Worm (Caenorhabditis elegans) whole organism, L4 larva: ENCODE measurements around the gene haao-1.

Source experiments
- ceh-62 ChIP-seq: sonication (generic microtip); optimal IDR thresholded peaks from 2 replicates; lab custom pipeline; 2017; ENCODE audit warnings: missing biosample characterization, missing genetic modification characterization
- egl-27 ChIP-seq: sonication (generic microtip); optimal IDR thresholded peaks from 3 replicates; lab custom pipeline; 2017; ENCODE audit warnings: missing biosample characterization, missing genetic modification reagents, missing genetic modification characterization
- lir-3 ChIP-seq: sonication (generic microtip); optimal IDR thresholded peaks from 2 replicates; lab custom pipeline; 2016; ENCODE audit warnings: mild to moderate bottlenecking, missing genetic modification characterization, missing compliant biosample characterization
- nhr-237 ChIP-seq: sonication (generic microtip); optimal IDR thresholded peaks from 2 replicates; lab custom pipeline; 2017; ENCODE audit warnings: missing biosample characterization, missing genetic modification characterization
- nhr-28 ChIP-seq: fragments of 150-350 bp; optimal IDR thresholded peaks from 2 replicates; lab custom pipeline; 2014; ENCODE audit warnings: missing biosample characterization, missing genetic modification characterization
- nhr-42 ChIP-seq: fragments of 200-800 bp; sonication (Bioruptor generic); IDR thresholded peaks from 2 replicates; pipeline ENCODE4 v1.3.6; 2022; ENCODE audit warnings: missing genetic modification characterization, missing compliant biosample characterization
- nhr-6 ChIP-seq: fragments of 150-350 bp; optimal IDR thresholded peaks from 2 replicates; lab custom pipeline; 2014; ENCODE audit warnings: missing biosample characterization, missing genetic modification characterization
- skn-1 ChIP-seq: fragments of 150-350 bp; optimal IDR thresholded peaks from 2 replicates; lab custom pipeline; 2014; ENCODE audit warnings: missing biosample characterization, missing genetic modification characterization
- snpc-1.2 ChIP-seq: fragments of 200-800 bp; sonication (Bioruptor generic); IDR thresholded peaks from 2 replicates; pipeline ENCODE4 v1.3.6; 2022; ENCODE audit warnings: missing genetic modification reagents, missing genetic modification characterization, missing compliant biosample characterization
- unc-39 ChIP-seq: sonication (generic microtip); optimal IDR thresholded peaks from 2 replicates; lab custom pipeline; 2017; ENCODE audit warnings: missing biosample characterization, missing genetic modification characterization

DNA sequence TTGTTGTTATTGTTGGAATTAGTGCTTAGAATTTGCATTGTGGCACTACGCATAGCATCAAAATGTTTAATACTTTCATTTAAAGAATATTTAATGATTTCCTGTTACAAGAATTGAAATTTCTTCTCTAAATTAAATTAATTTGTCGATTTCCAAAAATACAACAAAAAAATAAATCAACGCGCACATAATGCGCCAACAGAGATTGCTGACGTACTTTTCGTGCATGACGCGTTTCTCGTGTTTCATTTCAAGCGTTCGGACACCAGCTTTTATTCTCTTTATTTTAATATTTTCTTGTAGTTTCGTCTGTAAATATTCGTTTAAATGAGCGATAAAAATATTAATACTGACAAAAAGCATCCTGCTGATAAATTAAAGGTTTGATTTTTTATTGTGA, 8.9 kb downstream of the haao-1 start, which contains the start of gene eif-2Bdelta:
- no peak for TF ChIP-seq nhr-6 (tag; lab: Kevin White, UChicago)
- no peak for TF ChIP-seq unc-39 (tag; lab: Kevin White, UChicago)
- TF ChIP-seq skn-1 (tag; lab: Kevin White, UChicago), result no peak
- TF ChIP-seq nhr-42 (GFP tag; lab: Robert Waterston, UW), result no peak
- no peak for TF ChIP-seq lir-3
- no peak for TF ChIP-seq snpc-1.2 (GFP tag; lab: Robert Waterston, UW)
- no peak for TF ChIP-seq egl-27 (tag; lab: Kevin White, UChicago)
- no peak for TF ChIP-seq nhr-28 (tag; lab: Kevin White, UChicago)
- TF ChIP-seq ceh-62 (tag; lab: Kevin White, UChicago), result no peak
- TF ChIP-seq nhr-237 (tag; lab: Kevin White, UChicago), result no peak
